Fruit fly (Drosophila melanogaster) whole organism, embryonic: ENCODE data around the gene Cul5.

Experiments
- ATbp ChIP-seq: fragments of 200-800 bp; sonication (Bioruptor generic); optimal IDR thresholded peaks from 2 replicates; lab custom pipeline; 2017; ENCODE audit warnings: missing biosample characterization, mild to moderate bottlenecking, missing genetic modification characterization, missing genetic modification reagents
- Awh ChIP-seq: fragments of 200-800 bp; sonication (Bioruptor generic); IDR thresholded peaks from 2 replicates; pipeline ENCODE4, ENCODE4 v1.3.6; 2022; ENCODE audit warnings: missing biosample characterization, missing genetic modification characterization
- CG10979 ChIP-seq: fragments of 200-800 bp; sonication (Bioruptor generic); optimal IDR thresholded peaks from 2 replicates; lab custom pipeline; 2018; ENCODE audit warnings: missing biosample characterization, mild to moderate bottlenecking, missing genetic modification characterization, moderate library complexity
- CG11093 ChIP-seq: fragments of 200-800 bp; sonication (Bioruptor generic); IDR thresholded peaks from 3 replicates; pipeline ENCODE4 v1.3.6; 2022; ENCODE audit warnings: missing biosample characterization, missing genetic modification characterization
- CG11695 ChIP-seq: fragments of 200-800 bp; sonication (Bioruptor generic); IDR thresholded peaks from 3 replicates; pipeline ENCODE4 v1.3.6; 2022; ENCODE audit warnings: missing biosample characterization, missing genetic modification characterization
- CG13287 ChIP-seq: fragments of 200-800 bp; sonication (Bioruptor generic); IDR thresholded peaks from 2 replicates; pipeline ENCODE4 v1.3.6; 2022; ENCODE audit warnings: missing biosample characterization, missing genetic modification characterization; ENCODE audit not compliant: partially characterized antibody
- CG14860 ChIP-seq: fragments of 200-800 bp; sonication (Bioruptor generic); IDR thresholded peaks from 3 replicates; pipeline ENCODE4 v1.3.6; 2022; ENCODE audit warnings: missing biosample characterization, missing genetic modification characterization; ENCODE audit not compliant: partially characterized antibody
- CG15073 ChIP-seq: fragments of 200-800 bp; sonication (Bioruptor generic); optimal IDR thresholded peaks from 2 replicates; lab custom pipeline; 2016; ENCODE audit warnings: missing biosample characterization, missing genetic modification characterization
- CG15269 ChIP-seq: fragments of 200-800 bp; sonication (Bioruptor generic); optimal IDR thresholded peaks from 2 replicates; lab custom pipeline; 2018; ENCODE audit warnings: missing biosample characterization, mild to moderate bottlenecking, missing genetic modification characterization, moderate library complexity
- CG16863 ChIP-seq: fragments of 200-800 bp; sonication (Bioruptor generic); optimal IDR thresholded peaks from 3 replicates; lab custom pipeline; 2016; ENCODE audit warnings: missing biosample characterization, missing genetic modification characterization
- CG2875 ChIP-seq: fragments of 200-800 bp; sonication (Bioruptor generic); optimal IDR thresholded peaks from 2 replicates; lab custom pipeline; 2017; ENCODE audit warnings: missing biosample characterization, mild to moderate bottlenecking, missing genetic modification characterization, missing genetic modification reagents
- CG30403 ChIP-seq: fragments of 200-800 bp; sonication (Bioruptor generic); optimal IDR thresholded peaks from 3 replicates; lab custom pipeline; 2016; ENCODE audit warnings: missing biosample characterization, missing genetic modification characterization
- CG3065 ChIP-seq: fragments of 200-800 bp; sonication (Bioruptor generic); optimal IDR thresholded peaks from 2 replicates; lab custom pipeline; 2016; ENCODE audit warnings: missing biosample characterization, missing genetic modification characterization
- CG3847 ChIP-seq: fragments of 200-800 bp; sonication (Bioruptor generic); IDR thresholded peaks from 2 replicates; pipeline ENCODE4 v1.3.6; 2022; ENCODE audit warnings: missing biosample characterization, missing genetic modification characterization
- CG4404 ChIP-seq: fragments of 200-800 bp; sonication (Bioruptor generic); IDR thresholded peaks from 2 replicates; pipeline ENCODE4 v1.3.6; 2022; ENCODE audit warnings: missing biosample characterization, missing genetic modification characterization
- CG9727 ChIP-seq: fragments of 200-800 bp; sonication (Bioruptor generic); optimal IDR thresholded peaks from 3 replicates; lab custom pipeline; 2017; ENCODE audit warnings: missing biosample characterization, mild to moderate bottlenecking, missing genetic modification characterization
- Chrac-16 ChIP-seq: fragments of 200-800 bp; sonication (Bioruptor generic); optimal IDR thresholded peaks from 3 replicates; lab custom pipeline; 2016; ENCODE audit warnings: missing biosample characterization, missing genetic modification characterization
- D ChIP-seq, 2 experiments: fragments of 200-800 bp in 1 of 2; fragments of >200 bp in 1 of 2; sonication (Bioruptor generic) in 1 of 2; optimal IDR thresholded peaks; 2 replicates in 1 of 2; 3 replicates in 1 of 2; lab custom pipeline; 2017; ENCODE audit warnings: mild to moderate bottlenecking in 1 of 2, missing biosample characterization in 1 of 2, missing genetic modification characterization in 1 of 2, missing genetic modification reagents in 1 of 2
- D19A ChIP-seq: fragments of 200-800 bp; optimal IDR thresholded peaks from 3 replicates; lab custom pipeline; 2019; ENCODE audit warnings: missing biosample characterization, mild to moderate bottlenecking, missing genetic modification characterization, moderate library complexity
- Fer3 ChIP-seq: fragments of 200-800 bp; sonication (Bioruptor generic); optimal IDR thresholded peaks from 2 replicates; lab custom pipeline; 2018; ENCODE audit warnings: missing biosample characterization, mild to moderate bottlenecking, missing genetic modification characterization, moderate library complexity
- HLH54F ChIP-seq: fragments of 200-800 bp; sonication (Bioruptor generic); optimal IDR thresholded peaks from 3 replicates; lab custom pipeline; 2016; ENCODE audit warnings: missing biosample characterization, missing genetic modification characterization
- HmgD ChIP-seq: fragments of 200-800 bp; sonication (Bioruptor generic); optimal IDR thresholded peaks from 3 replicates; lab custom pipeline; 2016; ENCODE audit warnings: missing biosample characterization, missing genetic modification characterization
- Hr78 ChIP-seq, 2 experiments: fragments of 200-800 bp in 1 of 2; fragments of >200 bp in 1 of 2; sonication (Bioruptor generic) in 1 of 2; optimal IDR thresholded peaks; 2 replicates each; lab custom pipeline; 2017 to 2019; ENCODE audit warnings: missing biosample characterization in 2 of 2, missing genetic modification characterization in 2 of 2, mild to moderate bottlenecking in 1 of 2, moderate library complexity in 1 of 2
- Oaz ChIP-seq: fragments of 200-800 bp; sonication (Bioruptor generic); IDR thresholded peaks from 2 replicates; pipeline ENCODE4 v1.3.6; 2022; ENCODE audit warnings: missing biosample characterization, missing genetic modification characterization
- Side ChIP-seq: fragments of 200-800 bp; sonication (Bioruptor generic); optimal IDR thresholded peaks from 2 replicates; lab custom pipeline; 2016; ENCODE audit warnings: missing biosample characterization, missing genetic modification characterization
- Sry-β ChIP-seq: fragments of 200-800 bp; sonication (Bioruptor generic); optimal IDR thresholded peaks from 2 replicates; lab custom pipeline; 2018; ENCODE audit warnings: missing biosample characterization, mild to moderate bottlenecking, missing genetic modification characterization, moderate library complexity
- aop ChIP-seq: fragments of 200-800 bp; sonication (Bioruptor generic); IDR thresholded peaks from 2 replicates; pipeline ENCODE4 v1.3.6; 2022; ENCODE audit warnings: missing biosample characterization, missing genetic modification characterization
- bowl ChIP-seq: fragments of 200-800 bp; sonication (Bioruptor generic); IDR thresholded peaks from 2 replicates; pipeline ENCODE4 v1.3.6; 2022; ENCODE audit warnings: missing biosample characterization, missing genetic modification characterization
- chm ChIP-seq: fragments of 200-800 bp; sonication (Bioruptor generic); IDR thresholded peaks from 2 replicates; pipeline ENCODE4 v1.3.6; 2022; ENCODE audit warnings: missing biosample characterization, missing genetic modification characterization
- ci ChIP-seq: fragments of 200-800 bp; sonication (Bioruptor generic); IDR thresholded peaks from 3 replicates; pipeline ENCODE4 v1.3.6; 2022; ENCODE audit warnings: missing biosample characterization, missing genetic modification characterization
- crol ChIP-seq: fragments of 200-800 bp; sonication (Bioruptor generic); IDR thresholded peaks from 2 replicates; pipeline ENCODE4 v1.3.6; 2022; ENCODE audit warnings: missing biosample characterization, missing genetic modification characterization
- dimm ChIP-seq: fragments of 200-800 bp; sonication (Bioruptor generic); IDR thresholded peaks from 2 replicates; pipeline ENCODE4 v1.3.6; 2022; ENCODE audit warnings: missing biosample characterization, missing genetic modification characterization
- dmrt11E ChIP-seq: fragments of 200-800 bp; sonication (Bioruptor generic); optimal IDR thresholded peaks from 3 replicates; lab custom pipeline; 2018; ENCODE audit warnings: missing biosample characterization, mild to moderate bottlenecking, missing genetic modification characterization, moderate library complexity
- ewg ChIP-seq: fragments of 200-800 bp; sonication (Bioruptor generic); optimal IDR thresholded peaks from 3 replicates; lab custom pipeline; 2017; ENCODE audit warnings: mild to moderate bottlenecking, missing biosample characterization, missing genetic modification reagents, missing genetic modification characterization
- gem ChIP-seq: fragments of 200-800 bp; sonication (Bioruptor generic); optimal IDR thresholded peaks from 2 replicates; lab custom pipeline; 2019; ENCODE audit warnings: missing biosample characterization, mild to moderate bottlenecking, missing genetic modification characterization, moderate library complexity
- h ChIP-seq: fragments of >200 bp; optimal IDR thresholded peaks from 2 replicates; lab custom pipeline; 2017
- her ChIP-seq: fragments of 200-800 bp; sonication (Bioruptor generic); optimal IDR thresholded peaks from 2 replicates; lab custom pipeline; 2016; ENCODE audit warnings: missing biosample characterization, missing genetic modification characterization
- inv ChIP-seq: fragments of 200-800 bp; sonication (Bioruptor generic); IDR thresholded peaks from 2 replicates; pipeline ENCODE4 v1.3.6; 2022; ENCODE audit warnings: missing biosample characterization, missing genetic modification characterization; ENCODE audit not compliant: partially characterized antibody
- jing ChIP-seq: fragments of 200-800 bp; sonication (Bioruptor generic); optimal IDR thresholded peaks from 2 replicates; lab custom pipeline; 2018; ENCODE audit warnings: missing biosample characterization, mild to moderate bottlenecking, missing genetic modification characterization
- lab ChIP-seq: fragments of 200-800 bp; sonication (Bioruptor generic); optimal IDR thresholded peaks from 3 replicates; lab custom pipeline; 2017; ENCODE audit warnings: missing biosample characterization, missing genetic modification characterization, mild to moderate bottlenecking, moderate library complexity, missing genetic modification reagents
- maf-S ChIP-seq: fragments of 200-800 bp; sonication (Bioruptor generic); optimal IDR thresholded peaks from 2 replicates; lab custom pipeline; 2016; ENCODE audit warnings: missing biosample characterization, missing genetic modification characterization
- nau ChIP-seq: fragments of 200-800 bp; sonication (Bioruptor generic); optimal IDR thresholded peaks from 3 replicates; lab custom pipeline; 2017; ENCODE audit warnings: missing biosample characterization, mild to moderate bottlenecking, missing genetic modification characterization, missing genetic modification reagents
- pros ChIP-seq: fragments of 200-800 bp; sonication (Bioruptor generic); optimal IDR thresholded peaks from 3 replicates; lab custom pipeline; 2019; ENCODE audit warnings: missing biosample characterization, mild to moderate bottlenecking, missing genetic modification characterization, moderate library complexity
- sens ChIP-seq: fragments of 200-800 bp; sonication (Bioruptor generic); peaks from one replicate; lab custom pipeline; 2016; ENCODE audit warnings: missing biosample characterization, missing genetic modification characterization
- tgo ChIP-seq: fragments of 200-800 bp; sonication (Bioruptor generic); IDR thresholded peaks from 3 replicates; pipeline ENCODE4 v1.3.6; 2022; ENCODE audit warnings: missing biosample characterization, missing genetic modification characterization
- tll ChIP-seq, 2 experiments: fragments of 200-800 bp in 1 of 2; fragments of >200 bp in 1 of 2; sonication (Bioruptor generic) in 1 of 2; optimal IDR thresholded peaks; 2 replicates each; lab custom pipeline; 2017 to 2019; ENCODE audit warnings: missing biosample characterization in 2 of 2, missing genetic modification characterization in 2 of 2, mild to moderate bottlenecking in 1 of 2, moderate library complexity in 1 of 2
- trem ChIP-seq: fragments of 200-800 bp; optimal IDR thresholded peaks from 3 replicates; lab custom pipeline; 2019; ENCODE audit warnings: missing biosample characterization, mild to moderate bottlenecking, missing genetic modification characterization, moderate library complexity
- trh ChIP-seq: fragments of 200-800 bp; sonication (Bioruptor generic); optimal IDR thresholded peaks from 2 replicates; lab custom pipeline; 2016; ENCODE audit warnings: missing biosample characterization, missing genetic modification characterization
- vfl ChIP-seq: fragments of 200-800 bp; sonication (Bioruptor generic); optimal IDR thresholded peaks from 2 replicates; lab custom pipeline; 2016; ENCODE audit warnings: missing biosample characterization, missing genetic modification characterization

Cul5 gene

dm6 chr3R:29040526-29041195 is 22.1 kb downstream of the Cul5 start (continued):
- peak; percentile 48; the same call in 1 of the 2 replicates for TF ChIP-seq Awh (GFP tag; lab: Robert Waterston, UW)
- no peak for TF ChIP-seq HmgD
- TF ChIP-seq CG30403 (GFP tag; lab: Kevin White, UChicago), result peak; percentile 82
- no peak for TF ChIP-seq ewg (GFP tag; lab: Kevin White, UChicago)
- TF ChIP-seq trh (GFP tag; lab: Kevin White, UChicago), result no peak
- TF ChIP-seq lab (GFP tag; lab: Kevin White, UChicago), result no peak
- peak; percentile 28 for TF ChIP-seq her (GFP tag; lab: Kevin White, UChicago)
- TF ChIP-seq h, result no peak
- TF ChIP-seq CG4404 (GFP tag; lab: Robert Waterston, UW), result no peak
- TF ChIP-seq Side (GFP tag; lab: Kevin White, UChicago), result no peak
- no peak for TF ChIP-seq CG13287 (GFP tag; lab: Robert Waterston, UW)
- TF ChIP-seq jing (GFP tag; lab: Kevin White, UChicago), result no peak
- TF ChIP-seq CG15269, result no peak
- peak; percentile 40 for TF ChIP-seq trem
- TF ChIP-seq tll (GFP tag; optimal IDR thresholded peaks at IDR 0.05; lab: Kevin White, UChicago), result no peak
- TF ChIP-seq nau, result no peak
- peak; percentile 88 for TF ChIP-seq gem (tag; lab: Kevin White, UChicago)
- TF ChIP-seq Sry-β (GFP tag; lab: Kevin White, UChicago), result no peak
- TF ChIP-seq pros, result no peak
- TF ChIP-seq Fer3 (tag; lab: Kevin White, UChicago), result peak; percentile 64
- peak; percentile 48; the same call in 2 of the 3 replicates for TF ChIP-seq tgo (GFP tag; lab: Robert Waterston, UW)
- peak; percentile 78 for TF ChIP-seq sens (GFP tag; lab: Kevin White, UChicago)
- TF ChIP-seq maf-S, result no peak
- TF ChIP-seq CG16863, result no peak
- peak; percentile 2 for TF ChIP-seq CG2875 (GFP tag; lab: Kevin White, UChicago)
- TF ChIP-seq chm (GFP tag; lab: Robert Waterston, UW), result no peak
- TF ChIP-seq ci (GFP tag; lab: Robert Waterston, UW), result 0 out of 3 replicates have a peak, but pooled peaks have one; percentile 7
- TF ChIP-seq crol (GFP tag; lab: Robert Waterston, UW), result no peak
- peak; percentile 19 for TF ChIP-seq CG15073 (GFP tag; lab: Kevin White, UChicago)
- TF ChIP-seq CG3847 (GFP tag; lab: Robert Waterston, UW), result peak; percentile 41; the same call in 1 of the 2 replicates
- no peak for TF ChIP-seq vfl (GFP tag; lab: Kevin White, UChicago)
- TF ChIP-seq CG11695 (GFP tag; lab: Robert Waterston, UW), result peak; percentile 86
- peak; percentile 20 for TF ChIP-seq Chrac-16 (GFP tag; lab: Kevin White, UChicago)
- peak; percentile 44 for TF ChIP-seq dmrt11E (tag; lab: Kevin White, UChicago)
- TF ChIP-seq inv (GFP tag; lab: Robert Waterston, UW), result no peak
- TF ChIP-seq D (optimal IDR thresholded peaks at IDR 0.05; lab: Kevin White, UChicago), result no peak
- TF ChIP-seq D (GFP tag; optimal IDR thresholded peaks at IDR 0.05; lab: Kevin White, UChicago), result peak; percentile 45
- no peak for TF ChIP-seq HLH54F (GFP tag; lab: Kevin White, UChicago)
- TF ChIP-seq CG11093 (GFP tag; lab: Robert Waterston, UW), result peak; percentile 51; the same call in 1 of the 3 replicates
- peak; percentile 75 for TF ChIP-seq CG9727 (GFP tag; lab: Kevin White, UChicago)
- no peak for TF ChIP-seq CG3065 (GFP tag; lab: Kevin White, UChicago)
- peak in 1 of 2 experiments; percentile 41 for TF ChIP-seq Hr78 (GFP tag; optimal IDR thresholded peaks at IDR 0.05; lab: Kevin White, UChicago)
- TF ChIP-seq bowl (GFP tag; lab: Robert Waterston, UW), result no peak
- no peak for TF ChIP-seq aop
- 0 out of 2 replicates have a peak, but pooled peaks have one; percentile 31 for TF ChIP-seq Oaz (GFP tag; lab: Robert Waterston, UW)
- no peak for TF ChIP-seq ATbp (GFP tag; lab: Kevin White, UChicago)
- TF ChIP-seq CG10979 (tag; lab: Kevin White, UChicago), result peak; percentile 60
- no peak for TF ChIP-seq D19A (tag; lab: Kevin White, UChicago)
- no peak for TF ChIP-seq CG14860 (GFP tag; lab: Robert Waterston, UW)
- no peak for TF ChIP-seq dimm (GFP tag; lab: Robert Waterston, UW)
